Worm (Caenorhabditis elegans) whole organism, late embryonic: ENCODE results near the gene F38H4.3.

Experiments
- F13H6.1 ChIP-seq: sonication (generic microtip); optimal IDR thresholded peaks from 2 replicates; lab custom pipeline; 2016; ENCODE audit warnings: missing genetic modification characterization, missing compliant biosample characterization
- K09A11.1 ChIP-seq: sonication (generic microtip); optimal IDR thresholded peaks from 2 replicates; lab custom pipeline; 2017; ENCODE audit warnings: antibody characterized with exemption, mild to moderate bottlenecking, missing genetic modification characterization, missing compliant biosample characterization; ENCODE audit not compliant: insufficient read depth
- T23F11.4 ChIP-seq: fragments of 200-800 bp; sonication (Bioruptor generic); optimal IDR thresholded peaks from 2 replicates; lab custom pipeline; 2018; ENCODE audit warnings: mild to moderate bottlenecking, missing genetic modification characterization, missing compliant biosample characterization
- Y22D7AL.16 ChIP-seq: sonication (generic microtip); optimal IDR thresholded peaks from 2 replicates; lab custom pipeline; 2016; ENCODE audit warnings: missing genetic modification characterization, missing compliant biosample characterization
- ahr-1 ChIP-seq: sonication (generic microtip); optimal IDR thresholded peaks from 2 replicates; lab custom pipeline; 2016; ENCODE audit warnings: missing genetic modification characterization, missing compliant biosample characterization
- ceh-14 ChIP-seq: sonication (generic microtip); optimal IDR thresholded peaks from 2 replicates; lab custom pipeline; 2016; ENCODE audit warnings: missing genotype, missing genetic modification characterization, missing compliant biosample characterization
- ceh-18 ChIP-seq: sonication (generic microtip); optimal IDR thresholded peaks from 2 replicates; lab custom pipeline; 2016; ENCODE audit warnings: missing genetic modification characterization, missing compliant biosample characterization
- ceh-2 ChIP-seq: sonication (generic microtip); optimal IDR thresholded peaks from 2 replicates; lab custom pipeline; 2016; ENCODE audit warnings: missing genotype, missing genetic modification characterization, missing compliant biosample characterization
- ceh-24 ChIP-seq: sonication (generic microtip); optimal IDR thresholded peaks from 2 replicates; lab custom pipeline; 2016; ENCODE audit warnings: mild to moderate bottlenecking, missing genetic modification characterization, missing compliant biosample characterization
- ceh-30 ChIP-seq: fragments of 150-350 bp; optimal IDR thresholded peaks from 2 replicates; lab custom pipeline; 2014; ENCODE audit warnings: missing biosample characterization, missing genetic modification characterization
- ceh-34 ChIP-seq: sonication (generic microtip); optimal IDR thresholded peaks from 2 replicates; lab custom pipeline; 2016; ENCODE audit warnings: mild to moderate bottlenecking, missing genetic modification characterization, missing compliant biosample characterization
- ceh-6 ChIP-seq: fragments of 200-800 bp; sonication (Bioruptor generic); optimal IDR thresholded peaks from 2 replicates; lab custom pipeline; 2018; ENCODE audit warnings: mild to moderate bottlenecking, missing genetic modification characterization, missing compliant biosample characterization
- ceh-9 ChIP-seq: sonication (generic microtip); optimal IDR thresholded peaks from 2 replicates; lab custom pipeline; 2016; ENCODE audit warnings: mild to moderate bottlenecking, missing genetic modification characterization, inconsistent platforms, missing compliant biosample characterization
- dmd-4 ChIP-seq: sonication (generic microtip); optimal IDR thresholded peaks from 2 replicates; lab custom pipeline; 2016; ENCODE audit warnings: borderline replicate concordance, missing genetic modification characterization, missing compliant biosample characterization
- elt-2 ChIP-seq: sonication (generic microtip); optimal IDR thresholded peaks from 2 replicates; lab custom pipeline; 2016; ENCODE audit warnings: missing genetic modification reagents, missing genetic modification characterization, missing compliant biosample characterization
- elt-4 ChIP-seq: sonication (generic microtip); optimal IDR thresholded peaks from 2 replicates; lab custom pipeline; 2016; ENCODE audit warnings: missing genetic modification characterization, missing compliant biosample characterization
- eyg-1 ChIP-seq: sonication (generic microtip); optimal IDR thresholded peaks from 2 replicates; lab custom pipeline; 2016; ENCODE audit warnings: missing genotype, missing genetic modification characterization, missing compliant biosample characterization
- fkh-10 ChIP-seq: fragments of 150-350 bp; optimal IDR thresholded peaks from 2 replicates; lab custom pipeline; 2014; ENCODE audit warnings: missing biosample characterization, missing genetic modification reagents, missing genetic modification characterization
- gmeb-2 ChIP-seq: sonication (generic microtip); optimal IDR thresholded peaks from 2 replicates; lab custom pipeline; 2016; ENCODE audit warnings: missing genetic modification characterization, inconsistent platforms, missing compliant biosample characterization
- hlh-15 ChIP-seq: sonication (generic microtip); optimal IDR thresholded peaks from 2 replicates; lab custom pipeline; 2016; ENCODE audit warnings: missing genetic modification characterization, missing compliant biosample characterization
- hlh-6 ChIP-seq: sonication (generic microtip); optimal IDR thresholded peaks from 2 replicates; lab custom pipeline; 2016; ENCODE audit warnings: missing genotype, missing genetic modification characterization, missing compliant biosample characterization
- lim-6 ChIP-seq: sonication (generic microtip); optimal IDR thresholded peaks from 2 replicates; lab custom pipeline; 2016; ENCODE audit warnings: missing genetic modification characterization, missing compliant biosample characterization
- madf-2 ChIP-seq: sonication (generic microtip); optimal IDR thresholded peaks from 2 replicates; lab custom pipeline; 2017; ENCODE audit warnings: missing genetic modification characterization, missing compliant biosample characterization
- mec-3 ChIP-seq: sonication (generic microtip); optimal IDR thresholded peaks from 2 replicates; lab custom pipeline; 2016; ENCODE audit warnings: borderline replicate concordance, missing genetic modification characterization, missing compliant biosample characterization
- nhr-11 ChIP-seq: fragments of 150-350 bp; optimal IDR thresholded peaks from 2 replicates; lab custom pipeline; 2014; ENCODE audit warnings: missing biosample characterization, missing genetic modification characterization
- npax-4 ChIP-seq: sonication (generic microtip); optimal IDR thresholded peaks from 2 replicates; lab custom pipeline; 2016; ENCODE audit warnings: missing genetic modification characterization, missing compliant biosample characterization
- odd-2 ChIP-seq: sonication (generic microtip); optimal IDR thresholded peaks from 2 replicates; lab custom pipeline; 2017; ENCODE audit warnings: antibody characterized with exemption, mild to moderate bottlenecking, missing genetic modification characterization, missing compliant biosample characterization
- pag-3 ChIP-seq: sonication (generic microtip); optimal IDR thresholded peaks from 2 replicates; lab custom pipeline; 2016; ENCODE audit warnings: missing compliant biosample characterization, missing genetic modification characterization, borderline replicate concordance
- pat-9 ChIP-seq: fragments of 200-800 bp; sonication (Bioruptor generic); optimal IDR thresholded peaks from 2 replicates; lab custom pipeline; 2018; ENCODE audit warnings: mild to moderate bottlenecking, missing genetic modification characterization, moderate library complexity, missing compliant biosample characterization
- pax-1 ChIP-seq: fragments of 150-350 bp; optimal IDR thresholded peaks from 2 replicates; lab custom pipeline; 2014; ENCODE audit warnings: missing biosample characterization, missing genetic modification characterization
- pha-2 ChIP-seq: sonication (generic microtip); optimal IDR thresholded peaks from 2 replicates; lab custom pipeline; 2017; ENCODE audit warnings: mild to moderate bottlenecking, missing genetic modification characterization, missing compliant biosample characterization
- pqm-1 ChIP-seq: sonication (generic microtip); optimal IDR thresholded peaks from 2 replicates; lab custom pipeline; 2016; ENCODE audit warnings: missing genetic modification characterization, missing compliant biosample characterization
- pros-1 ChIP-seq: fragments of 150-350 bp; optimal IDR thresholded peaks from 2 replicates; lab custom pipeline; 2014; ENCODE audit warnings: missing biosample characterization, missing genetic modification reagents, missing genetic modification characterization
- syd-9 ChIP-seq: sonication (generic microtip); optimal IDR thresholded peaks from 2 replicates; lab custom pipeline; 2016; ENCODE audit warnings: mild to moderate bottlenecking, missing genetic modification characterization, moderate library complexity, missing compliant biosample characterization
- tbx-2 ChIP-seq: sonication (generic microtip); optimal IDR thresholded peaks from 2 replicates; lab custom pipeline; 2016; ENCODE audit warnings: missing genetic modification characterization, missing compliant biosample characterization
- tbx-7 ChIP-seq: sonication (generic microtip); optimal IDR thresholded peaks from 2 replicates; lab custom pipeline; 2016; ENCODE audit warnings: missing genotype, missing genetic modification characterization, missing compliant biosample characterization
- unc-42 ChIP-seq: sonication (generic microtip); optimal IDR thresholded peaks from 2 replicates; lab custom pipeline; 2016; ENCODE audit warnings: missing genotype, missing genetic modification characterization, missing compliant biosample characterization
- unc-55 ChIP-seq: sonication (generic microtip); optimal IDR thresholded peaks from 2 replicates; lab custom pipeline; 2017; ENCODE audit warnings: missing biosample characterization, missing genetic modification reagents, missing genetic modification characterization
- zip-5 ChIP-seq: sonication (generic microtip); optimal IDR thresholded peaks from 2 replicates; lab custom pipeline; 2016; ENCODE audit warnings: missing genetic modification characterization, missing compliant biosample characterization
- ztf-16 ChIP-seq: sonication (generic microtip); optimal IDR thresholded peaks from 2 replicates; lab custom pipeline; 2017; ENCODE audit warnings: missing genetic modification characterization, missing compliant biosample characterization

F38H4.3 gene

ce11 chrIV:11796818-11797217 is 45.4 kb upstream of the F38H4.3 start:
- no peak for TF ChIP-seq nhr-11 (tag; lab: Kevin White, UChicago)
- TF ChIP-seq elt-4 (tag; lab: Kevin White, UChicago), result no peak
- no peak for TF ChIP-seq fkh-10 (GFP tag; lab: Kevin White, UChicago)
- no peak for TF ChIP-seq madf-2 (tag; lab: Kevin White, UChicago)
- TF ChIP-seq pat-9 (tag; lab: Kevin White, UChicago), result no peak
- peak; percentile 18 for TF ChIP-seq unc-42 (tag; lab: Kevin White, UChicago)

ce11 chrIV:11799240-11799639 is 43.0 kb upstream of the F38H4.3 start:
- TF ChIP-seq npax-4 (tag; lab: Kevin White, UChicago) (no peak), unc-55 (GFP tag; lab: Kevin White, UChicago) (peak; percentile 33), syd-9 (no peak), elt-4 (tag; lab: Kevin White, UChicago) (no peak)

ce11 chrIV:11801078-11801477 is 41.1 kb upstream of the F38H4.3 start, which contains the start of gene dyf-18:
TSS of gene dyf-18 (minus strand) at chrIV:11801178.
- TF ChIP-seq zip-5 (tag; lab: Kevin White, UChicago) (no peak), dmd-4 (tag; lab: Kevin White, UChicago) (no peak), pqm-1 (tag; lab: Kevin White, UChicago) (no peak), pat-9 (tag; lab: Kevin White, UChicago) (no peak), npax-4 (tag; lab: Kevin White, UChicago) (no peak), T23F11.4 (GFP tag; lab: Kevin White, UChicago) (no peak), syd-9 (no peak), odd-2 (tag; lab: Kevin White, UChicago) (no peak), pha-2 (tag; lab: Kevin White, UChicago) (no peak), Y22D7AL.16 (no peak)

- TF ChIP-seq ztf-16 (tag; lab: Kevin White, UChicago), result no peak
- no peak for TF ChIP-seq pag-3 (tag; lab: Kevin White, UChicago)
- no peak for TF ChIP-seq hlh-15
- TF ChIP-seq eyg-1 (tag; lab: Kevin White, UChicago), result no peak
- TF ChIP-seq, all 69 proteins: peak for 0
Observed at ce11 chrIV:11803044-11803443, 39.2 kb upstream of the F38H4.3 start, which contains the start of gene H01G02.4. TSS of gene H01G02.4 (minus strand) at chrIV:11803144.

- TF ChIP-seq ceh-14 (tag; lab: Kevin White, UChicago) (no peak), mec-3 (tag; lab: Kevin White, UChicago) (no peak), ahr-1 (no peak), ceh-6 (GFP tag; lab: Kevin White, UChicago) (no peak)
- TF ChIP-seq, all 69 proteins: peak for 0
Observed at ce11 chrIV:11804053-11804452, 38.2 kb upstream of the F38H4.3 start, which contains the start of gene H01G02.1. TSS of gene H01G02.1 (minus strand) at chrIV:11804153.

ce11 chrIV:11809047-11809446 is 33.2 kb upstream of the F38H4.3 start:
- TF ChIP-seq elt-2 (no peak), K09A11.1 (tag; lab: Kevin White, UChicago) (no peak), ceh-2 (no peak), ceh-30 (no peak), ceh-9 (tag; lab: Kevin White, UChicago) (no peak), ztf-16 (tag; lab: Kevin White, UChicago) (no peak), npax-4 (tag; lab: Kevin White, UChicago) (no peak), Y22D7AL.16 (no peak)

ce11 chrIV:11809708-11810114 is 32.5 kb upstream of the F38H4.3 start:
- TF ChIP-seq ceh-34, result no peak
- TF ChIP-seq hlh-6 (tag; lab: Kevin White, UChicago), result no peak
- no peak for TF ChIP-seq Y22D7AL.16
- peak; percentile 0 for TF ChIP-seq ceh-14 (tag; lab: Kevin White, UChicago)
- no peak for TF ChIP-seq lim-6 (tag; lab: Kevin White, UChicago)
- TF ChIP-seq pha-2 (tag; lab: Kevin White, UChicago), result no peak
- TF ChIP-seq ceh-18 (tag; lab: Kevin White, UChicago), result peak; percentile 84
- peak; percentile 66 for TF ChIP-seq tbx-2 (tag; lab: Kevin White, UChicago)
- TF ChIP-seq F13H6.1, result no peak
- TF ChIP-seq ceh-24 (tag; lab: Kevin White, UChicago), result no peak
- TF ChIP-seq zip-5 (tag; lab: Kevin White, UChicago), result no peak
- TF ChIP-seq syd-9, result no peak
- no peak for TF ChIP-seq gmeb-2
- TF ChIP-seq tbx-7 (tag; lab: Kevin White, UChicago), result no peak
- no peak for TF ChIP-seq K09A11.1 (tag; lab: Kevin White, UChicago)
- no peak for TF ChIP-seq pax-1 (tag; lab: Kevin White, UChicago)
- TF ChIP-seq fkh-10 (GFP tag; lab: Kevin White, UChicago), result no peak
- TF ChIP-seq pros-1 (tag; lab: Kevin White, UChicago), result peak; percentile 27
